Fruit fly (Drosophila melanogaster): ENCODE results near the gene tHMG2.

tHMG2 gene

DNA sequence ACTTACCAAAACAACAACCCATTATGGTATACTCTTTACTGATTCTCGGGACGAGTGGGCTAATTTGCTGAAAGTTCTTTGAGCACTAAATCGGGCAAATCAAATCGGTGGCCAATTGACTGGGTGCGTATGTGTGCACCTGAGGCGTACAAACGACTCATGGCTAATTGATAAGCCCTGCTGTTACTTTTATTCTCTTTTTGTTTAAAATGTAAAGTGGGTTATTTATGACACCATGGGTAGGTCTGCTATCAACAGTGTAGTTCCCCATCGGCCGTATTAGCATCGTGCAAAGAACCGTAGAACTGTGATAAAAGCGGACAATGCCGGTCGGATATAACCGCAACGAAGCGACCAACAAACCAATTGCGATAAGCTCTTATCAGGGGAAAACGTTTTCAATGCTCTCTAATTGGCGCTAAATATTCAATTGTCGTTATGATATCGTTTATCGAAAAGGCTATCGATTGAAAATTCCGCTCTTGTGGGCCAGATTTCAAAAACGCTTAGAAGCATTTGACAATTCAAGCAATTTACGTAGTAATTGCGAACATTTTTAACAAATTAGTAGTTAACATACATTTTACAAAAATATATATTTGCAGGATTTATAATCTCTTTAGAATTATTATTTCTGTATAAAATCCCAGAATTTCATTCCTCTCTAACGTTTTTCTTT lies 45.4 kb upstream of the tHMG2 start, which contains the start of gene CG34288 (continued):
- no peak for TF ChIP-seq CG4328 (GFP tag; optimal IDR thresholded peaks at IDR 0.05)
- no peak for TF ChIP-seq D19A (tag; optimal IDR thresholded peaks at IDR 0.05)

DNA sequence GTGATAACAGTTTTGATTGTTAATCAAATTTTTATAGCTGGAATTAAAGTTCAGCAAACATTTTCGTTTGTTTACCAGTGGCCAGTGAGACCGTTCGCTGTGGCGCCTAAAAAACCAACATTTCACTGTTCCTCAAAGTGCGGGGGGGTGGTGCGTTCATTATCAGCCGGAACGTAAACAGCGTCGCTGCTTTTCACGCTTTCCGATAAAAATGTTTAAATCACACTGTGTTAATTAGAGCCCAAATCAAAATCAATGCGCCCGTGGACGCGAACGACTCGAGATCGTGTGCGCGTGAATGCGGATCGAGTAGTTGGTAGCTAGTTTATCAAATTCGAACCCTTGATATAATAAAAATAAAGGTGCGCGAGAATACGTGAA lies 44.9 kb upstream of the tHMG2 start, which contains the start of gene CG34376:
CG34376 (plus strand) TSS at position 226 of the 381 bp plus-strand sequence.
- TF ChIP-seq Spps (tag; optimal IDR thresholded peaks at IDR 0.05) (no peak), Drgx (GFP tag; IDR thresholded peaks at IDR 0.05) (peak; percentile 37), CG17359 (tag; optimal IDR thresholded peaks at IDR 0.05) (no peak), Oaz (GFP tag; IDR thresholded peaks at IDR 0.05) (no peak), gcm2 (GFP tag; optimal IDR thresholded peaks at IDR 0.05) (no peak), croc (GFP tag; conservative IDR thresholded peaks at IDR 0.05) (0 out of 3 replicates have a peak, but pooled peaks have one; percentile 15), ash1 (GFP tag; optimal IDR thresholded peaks at IDR 0.05) (peak; percentile 72), Ets97D (GFP tag; optimal IDR thresholded peaks at IDR 0.05) (peak; percentile 68), p53 (GFP tag; optimal IDR thresholded peaks at IDR 0.05) (no peak), CG15601 (tag; optimal IDR thresholded peaks at IDR 0.05) (peak; percentile 50), cad (GFP tag; optimal IDR thresholded peaks at IDR 0.05) (no peak), tx (GFP tag; optimal IDR thresholded peaks at IDR 0.05) (no peak), dimm (GFP tag; IDR thresholded peaks at IDR 0.05) (no peak), insv (GFP tag; optimal IDR thresholded peaks at IDR 0.05) (peak in 1 of 2 experiments; percentile 39), TFAM (GFP tag; optimal IDR thresholded peaks at IDR 0.05) (no peak), bigmax (GFP tag; optimal IDR thresholded peaks at IDR 0.05) (no peak), Sin3A (optimal IDR thresholded peaks at IDR 0.05) (peak; percentile 32), klu (GFP tag; IDR thresholded peaks at IDR 0.05) (peak; percentile 34; the same call in 1 of the 2 replicates), cwo (GFP tag; optimal IDR thresholded peaks at IDR 0.05) (no peak), ATbp (GFP tag; optimal IDR thresholded peaks at IDR 0.05) (peak; percentile 25), tio (GFP tag; optimal IDR thresholded peaks at IDR 0.05) (no peak), repo (GFP tag; optimal IDR thresholded peaks at IDR 0.05) (no peak), E2f1 (GFP tag; IDR thresholded peaks at IDR 0.05) (no peak), fd102C (GFP tag; optimal IDR thresholded peaks at IDR 0.05) (no peak), ato (GFP tag; IDR thresholded peaks at IDR 0.05; ENCODE audit: partially characterized antibody) (peak; percentile 44; the same call in 1 of the 2 replicates), Meics (GFP tag; optimal IDR thresholded peaks at IDR 0.05) (peak; percentile 55), row (GFP tag; IDR thresholded peaks at IDR 0.05) (peak; percentile 57), sqz (GFP tag; optimal IDR thresholded peaks at IDR 0.05) (peak; percentile 42), D19A (tag; optimal IDR thresholded peaks at IDR 0.05) (no peak), CG42726 (GFP tag; IDR thresholded peaks at IDR 0.05; ENCODE audit: partially characterized antibody) (0 out of 2 replicates have a peak, but pooled peaks have one; percentile 35), CG9797 (GFP tag; optimal IDR thresholded peaks at IDR 0.05) (peak; percentile 79), sens-2 (GFP tag; IDR thresholded peaks at IDR 0.05) (peak; percentile 88), Hmx (GFP tag; optimal IDR thresholded peaks at IDR 0.05) (no peak), Sox102F (GFP tag; optimal IDR thresholded peaks at IDR 0.05) (peak; percentile 35), CG3847 (GFP tag; IDR thresholded peaks at IDR 0.05) (peak; percentile 38), hbn (GFP tag; IDR thresholded peaks at IDR 0.05; ENCODE audit: partially characterized antibody) (no peak), CG10366 (GFP tag; IDR thresholded peaks at IDR 0.05) (peak; percentile 34; the same call in 1 of the 2 replicates), gro (GFP tag; optimal IDR thresholded peaks at IDR 0.05) (peak; percentile 55), CG31388 (GFP tag; optimal IDR thresholded peaks at IDR 0.05) (no peak), Myb (GFP tag; optimal IDR thresholded peaks at IDR 0.05) (peak; percentile 50), odd (GFP tag; optimal IDR thresholded peaks at IDR 0.05) (peak; percentile 29), run (tag; optimal IDR thresholded peaks at IDR 0.05) (no peak), Dfd (GFP tag; optimal IDR thresholded peaks at IDR 0.05) (no peak), unc-4 (GFP tag; IDR thresholded peaks at IDR 0.05; ENCODE audit: partially characterized antibody) (no peak), sug (tag; optimal IDR thresholded peaks at IDR 0.05) (peak; percentile 61), ssp (GFP tag; IDR thresholded peaks at IDR 0.05) (peak; percentile 58), CG17802 (tag; optimal IDR thresholded peaks at IDR 0.05) (no peak)
